Worm (Caenorhabditis elegans): ENCODE results near the gene T22E5.1.

The T22E5.1 gene

ce11 chrX:6448866-6449400 lies 36.3 kb downstream of the T22E5.1 start, which contains the start of gene fah-1:
TSS of gene fah-1 (minus strand) at chrX:6448916.
- TF ChIP-seq ceh-13 (GFP tag; optimal IDR thresholded peaks at IDR 0.05) (no peak), tbx-11 (GFP tag; IDR thresholded peaks at IDR 0.05) (no peak), B0310.2 (tag; optimal IDR thresholded peaks at IDR 0.05) (no peak), hnd-1 (tag; optimal IDR thresholded peaks at IDR 0.05) (no peak), pes-1 (GFP tag; IDR thresholded peaks at IDR 0.05) (no peak), flt-1 (GFP tag; IDR thresholded peaks at IDR 0.05) (no peak), ets-7 (tag; optimal IDR thresholded peaks at IDR 0.05) (no peak), tbx-37 (GFP tag; conservative IDR thresholded peaks at IDR 0.05) (no peak), ceh-36 (tag; optimal IDR thresholded peaks at IDR 0.05) (no peak), hmg-4 (GFP tag; optimal IDR thresholded peaks at IDR 0.05) (no peak), hmbx-1 (tag; optimal IDR thresholded peaks at IDR 0.05) (no peak), aly-1 (tag; optimal IDR thresholded peaks at IDR 0.05) (no peak)

- no peak for TF ChIP-seq ceh-13 (GFP tag; optimal IDR thresholded peaks at IDR 0.05)
- no peak for TF ChIP-seq scrt-1 (GFP tag; IDR thresholded peaks at IDR 0.05)
- TF ChIP-seq flt-1 (GFP tag; IDR thresholded peaks at IDR 0.05), result no peak
- TF ChIP-seq hmbx-1 (tag; optimal IDR thresholded peaks at IDR 0.05), result no peak
Observed at ce11 chrX:6450839-6451491, 38.3 kb downstream of the T22E5.1 start, which contains the start of the genes grl-6 and K10C2.6. TSS of gene grl-6 (minus strand) at chrX:6450939. TSS of gene K10C2.6 (plus strand) at chrX:6451441.

ce11 chrX:6455157-6455556 lies 42.5 kb downstream of the T22E5.1 start, which contains the start of gene nas-33:
TSS of gene nas-33 (minus strand) at chrX:6455257.
- no peak for TF ChIP-seq ceh-13 (GFP tag; optimal IDR thresholded peaks at IDR 0.05)
- TF ChIP-seq aly-1 (tag; optimal IDR thresholded peaks at IDR 0.05), result no peak
- no peak for TF ChIP-seq sea-1 (GFP tag; conservative IDR thresholded peaks at IDR 0.05)

ce11 chrX:6456567-6456966 lies 43.9 kb downstream of the T22E5.1 start, which contains the start of gene pept-1:
TSS of gene pept-1 (plus strand) at chrX:6456872.
- TF ChIP-seq ama-1 (optimal IDR thresholded peaks at IDR 0.05), result no peak
- TF ChIP-seq hmg-4 (GFP tag; optimal IDR thresholded peaks at IDR 0.05), result no peak

- no peak for TF ChIP-seq pes-1 (GFP tag; IDR thresholded peaks at IDR 0.05)
- no peak for TF ChIP-seq aly-1 (tag; optimal IDR thresholded peaks at IDR 0.05)
- TF ChIP-seq tbx-37 (GFP tag; conservative IDR thresholded peaks at IDR 0.05), result no peak
- no peak for TF ChIP-seq hmbx-1 (tag; optimal IDR thresholded peaks at IDR 0.05)
Observed at ce11 chrX:6458001-6458400, 45.3 kb downstream of the T22E5.1 start.

- no peak for TF ChIP-seq aly-1 (tag; optimal IDR thresholded peaks at IDR 0.05)
- TF ChIP-seq ceh-13 (GFP tag; optimal IDR thresholded peaks at IDR 0.05), result no peak
- no peak for TF ChIP-seq tbx-11 (GFP tag; IDR thresholded peaks at IDR 0.05)
- TF ChIP-seq flt-1 (GFP tag; IDR thresholded peaks at IDR 0.05), result no peak
- no peak for TF ChIP-seq F13C5.2 (tag; optimal IDR thresholded peaks at IDR 0.05)
- no peak for TF ChIP-seq tra-4 (tag; optimal IDR thresholded peaks at IDR 0.05)
- no peak for TF ChIP-seq hmg-4 (GFP tag; optimal IDR thresholded peaks at IDR 0.05)
- no peak for TF ChIP-seq sea-1 (GFP tag; conservative IDR thresholded peaks at IDR 0.05)
- TF ChIP-seq hnd-1 (tag; optimal IDR thresholded peaks at IDR 0.05), result no peak
- TF ChIP-seq pes-1 (GFP tag; IDR thresholded peaks at IDR 0.05), result no peak
Observed at ce11 chrX:6458467-6458866, 45.8 kb downstream of the T22E5.1 start.

ce11 chrX:6460123-6460522 lies 47.4 kb downstream of the T22E5.1 start:
- TF ChIP-seq scrt-1 (GFP tag; IDR thresholded peaks at IDR 0.05), result no peak
- TF ChIP-seq aly-1 (tag; optimal IDR thresholded peaks at IDR 0.05), result no peak
- no peak for TF ChIP-seq flt-1 (GFP tag; IDR thresholded peaks at IDR 0.05)
- TF ChIP-seq ama-1 (optimal IDR thresholded peaks at IDR 0.05), result no peak
- no peak for TF ChIP-seq sea-1 (GFP tag; conservative IDR thresholded peaks at IDR 0.05)
- no peak for TF ChIP-seq B0310.2 (tag; optimal IDR thresholded peaks at IDR 0.05)
- no peak for TF ChIP-seq tbx-11 (GFP tag; IDR thresholded peaks at IDR 0.05)
- TF ChIP-seq ets-7 (tag; optimal IDR thresholded peaks at IDR 0.05), result no peak
- TF ChIP-seq tbx-37 (GFP tag; conservative IDR thresholded peaks at IDR 0.05), result no peak
- no peak for TF ChIP-seq hmg-4 (GFP tag; optimal IDR thresholded peaks at IDR 0.05)

- TF ChIP-seq ets-7 (tag; optimal IDR thresholded peaks at IDR 0.05) (no peak), sea-1 (GFP tag; conservative IDR thresholded peaks at IDR 0.05) (no peak), hmg-4 (GFP tag; optimal IDR thresholded peaks at IDR 0.05) (no peak), F13C5.2 (tag; optimal IDR thresholded peaks at IDR 0.05) (no peak), hmbx-1 (tag; optimal IDR thresholded peaks at IDR 0.05) (no peak), ceh-36 (tag; optimal IDR thresholded peaks at IDR 0.05) (no peak), ama-1 (optimal IDR thresholded peaks at IDR 0.05) (no peak), tbx-37 (GFP tag; conservative IDR thresholded peaks at IDR 0.05) (no peak)
Observed at ce11 chrX:6461729-6462128, 49.1 kb downstream of the T22E5.1 start, which contains the start of gene K04E7.1. TSS of gene K04E7.1 (plus strand) at chrX:6462029.

- TF ChIP-seq B0310.2 (tag; optimal IDR thresholded peaks at IDR 0.05) (no peak), tbx-37 (GFP tag; conservative IDR thresholded peaks at IDR 0.05) (no peak), pes-1 (GFP tag; IDR thresholded peaks at IDR 0.05) (no peak), hmbx-1 (tag; optimal IDR thresholded peaks at IDR 0.05) (no peak), ceh-36 (tag; optimal IDR thresholded peaks at IDR 0.05) (no peak), ets-7 (tag; optimal IDR thresholded peaks at IDR 0.05) (no peak), sea-1 (GFP tag; conservative IDR thresholded peaks at IDR 0.05) (no peak), tra-4 (tag; optimal IDR thresholded peaks at IDR 0.05) (no peak), tbx-11 (GFP tag; IDR thresholded peaks at IDR 0.05) (no peak), aly-1 (tag; optimal IDR thresholded peaks at IDR 0.05) (no peak), ceh-13 (GFP tag; optimal IDR thresholded peaks at IDR 0.05) (no peak)
Observed at ce11 chrX:6462479-6462878, 49.8 kb downstream of the T22E5.1 start.

Data from whole organism, early embryonic.